Worm (Caenorhabditis elegans): ENCODE results near the gene cht-3.

Gene cht-3

ce11 chrIV:7025835-7026234, 22.4 kb downstream of the cht-3 start:
- TF ChIP-seq sox-2 (GFP tag; IDR thresholded peaks at IDR 0.05) (no peak), F13H6.1 (tag; optimal IDR thresholded peaks at IDR 0.05) (no peak), ceh-22 (tag; optimal IDR thresholded peaks at IDR 0.05) (no peak), ceh-6 (GFP tag; optimal IDR thresholded peaks at IDR 0.05) (no peak), syd-9 (tag; optimal IDR thresholded peaks at IDR 0.05) (no peak), pax-1 (tag; optimal IDR thresholded peaks at IDR 0.05) (no peak), lin-11 (tag; optimal IDR thresholded peaks at IDR 0.05) (no peak), K02D7.2 (tag; optimal IDR thresholded peaks at IDR 0.05) (no peak), tbx-7 (tag; optimal IDR thresholded peaks at IDR 0.05) (no peak)

ce11 chrIV:7031019-7031418, 27.6 kb downstream of the cht-3 start:
- no peak for TF ChIP-seq pha-4 (tag; optimal IDR thresholded peaks at IDR 0.05)
- no peak for TF ChIP-seq hlh-13 (GFP tag; optimal IDR thresholded peaks at IDR 0.05)
- TF ChIP-seq eyg-1 (tag; optimal IDR thresholded peaks at IDR 0.05), result no peak
- no peak for TF ChIP-seq ceh-31 (tag; optimal IDR thresholded peaks at IDR 0.05)
- TF ChIP-seq unc-55 (GFP tag; optimal IDR thresholded peaks at IDR 0.05), result no peak
- no peak for TF ChIP-seq pros-1 (tag; optimal IDR thresholded peaks at IDR 0.05)
- TF ChIP-seq K02D7.2 (tag; optimal IDR thresholded peaks at IDR 0.05), result no peak
- TF ChIP-seq ref-2 (tag; optimal IDR thresholded peaks at IDR 0.05), result no peak
- TF ChIP-seq syd-9 (tag; optimal IDR thresholded peaks at IDR 0.05), result no peak
- TF ChIP-seq sox-4 (tag; optimal IDR thresholded peaks at IDR 0.05), result no peak
- no peak for TF ChIP-seq hlh-15 (tag; optimal IDR thresholded peaks at IDR 0.05)
- no peak for TF ChIP-seq F13H6.1 (tag; optimal IDR thresholded peaks at IDR 0.05)
- no peak for TF ChIP-seq unc-86 (tag; optimal IDR thresholded peaks at IDR 0.05)
- TF ChIP-seq ceh-34 (tag; optimal IDR thresholded peaks at IDR 0.05), result no peak
- no peak for TF ChIP-seq fkh-6 (tag; optimal IDR thresholded peaks at IDR 0.05)
- TF ChIP-seq ceh-19 (GFP tag; optimal IDR thresholded peaks at IDR 0.05), result no peak

ce11 chrIV:7032459-7032858, 29.0 kb downstream of the cht-3 start, which contains the start of gene C06G3.8:
Gene C06G3.8, minus strand, starts transcription at chrIV:7032559.
- TF ChIP-seq pqm-1 (tag; optimal IDR thresholded peaks at IDR 0.05) (no peak), hlh-13 (GFP tag; optimal IDR thresholded peaks at IDR 0.05) (no peak), nfya-1 (tag; optimal IDR thresholded peaks at IDR 0.05) (no peak)

ce11 chrIV:7035823-7036222, 32.4 kb downstream of the cht-3 start, which contains the start of gene C06G3.3:
Gene C06G3.3, plus strand, starts transcription at chrIV:7036123.
- TF ChIP-seq C08G9.2 (tag; optimal IDR thresholded peaks at IDR 0.05) (no peak), ceh-14 (tag; optimal IDR thresholded peaks at IDR 0.05) (no peak), nhr-232 (tag; optimal IDR thresholded peaks at IDR 0.05) (no peak), pag-3 (tag; optimal IDR thresholded peaks at IDR 0.05; ENCODE audit: borderline replicate concordance) (no peak), ceh-31 (tag; optimal IDR thresholded peaks at IDR 0.05) (no peak), hlh-6 (tag; optimal IDR thresholded peaks at IDR 0.05) (no peak), C38D4.7 (GFP tag; optimal IDR thresholded peaks at IDR 0.05) (no peak), sox-2 (GFP tag; IDR thresholded peaks at IDR 0.05) (no peak), ttx-3 (tag; optimal IDR thresholded peaks at IDR 0.05) (no peak), pha-4 (tag; optimal IDR thresholded peaks at IDR 0.05) (no peak), ztf-16 (tag; optimal IDR thresholded peaks at IDR 0.05) (no peak), elt-2 (tag; optimal IDR thresholded peaks at IDR 0.05) (no peak)

ce11 chrIV:7036790-7037189, 33.4 kb downstream of the cht-3 start, which contains the start of gene ufl-1:
Gene ufl-1, minus strand, starts transcription at chrIV:7036859.
- TF ChIP-seq sox-2 (GFP tag; IDR thresholded peaks at IDR 0.05), result no peak
- no peak for TF ChIP-seq pax-1 (tag; optimal IDR thresholded peaks at IDR 0.05)
- no peak for TF ChIP-seq odd-2 (tag; optimal IDR thresholded peaks at IDR 0.05)
- TF ChIP-seq unc-55 (GFP tag; optimal IDR thresholded peaks at IDR 0.05), result no peak
- no peak for TF ChIP-seq ceh-24 (tag; optimal IDR thresholded peaks at IDR 0.05)
- no peak for TF ChIP-seq mec-3 (tag; optimal IDR thresholded peaks at IDR 0.05; ENCODE audit: borderline replicate concordance)

Data from whole organism, late embryonic.